Worm (Caenorhabditis elegans) whole organism, L4 larva: Measurements from ENCODE around the gene idpp-16.

Experiments used
- F10B5.3 ChIP-seq: sonication (generic microtip); optimal IDR thresholded peaks from 2 replicates; lab custom pipeline; 2016; ENCODE audit warnings: mild to moderate bottlenecking, missing genetic modification characterization, missing compliant biosample characterization
- R02D3.7 ChIP-seq: fragments of 150-350 bp; sonication (generic microtip); optimal IDR thresholded peaks from 3 replicates; lab custom pipeline; 2014; ENCODE audit warnings: missing biosample characterization, missing genetic modification characterization
- ZK546.5 ChIP-seq, 2 experiments: sonication (generic microtip); optimal IDR thresholded peaks; 2 replicates each; lab custom pipeline; 2017; ENCODE audit warnings: missing biosample characterization in 2 of 2, missing genetic modification characterization in 2 of 2
- ama-1 ChIP-seq: fragments of 150-350 bp; optimal IDR thresholded peaks from 2 replicates; lab custom pipeline; 2014; ENCODE audit warnings: inconsistent platforms, mixed read lengths
- ces-1 ChIP-seq: fragments of 150-350 bp; sonication (generic microtip); optimal IDR thresholded peaks from 4 replicates; lab custom pipeline; 2014; ENCODE audit warnings: missing biosample characterization, missing genetic modification reagents, missing genetic modification characterization
- dpl-1 ChIP-seq: fragments of 150-350 bp; optimal IDR thresholded peaks from 2 replicates; lab custom pipeline; 2014; ENCODE audit warnings: missing biosample characterization, missing genetic modification reagents, missing genetic modification characterization
- fos-1 ChIP-seq: fragments of 150-350 bp; optimal IDR thresholded peaks from 2 replicates; lab custom pipeline; 2014; ENCODE audit warnings: missing biosample characterization, missing genetic modification characterization
- lin-38 ChIP-seq: fragments of 200-800 bp; sonication (Bioruptor generic); IDR thresholded peaks from 2 replicates; pipeline ENCODE4 v1.3.6; 2022; ENCODE audit warnings: missing genetic modification reagents, missing genetic modification characterization, missing compliant biosample characterization
- lir-3 ChIP-seq: sonication (generic microtip); optimal IDR thresholded peaks from 2 replicates; lab custom pipeline; 2016; ENCODE audit warnings: mild to moderate bottlenecking, missing genetic modification characterization, missing compliant biosample characterization
- nhr-102 ChIP-seq: sonication (generic microtip); optimal IDR thresholded peaks from 2 replicates; lab custom pipeline; 2016; ENCODE audit warnings: mild to moderate bottlenecking, missing genetic modification characterization, moderate library complexity, missing compliant biosample characterization
- nhr-25 ChIP-seq: sonication (generic microtip); optimal IDR thresholded peaks from 2 replicates; lab custom pipeline; 2017; ENCODE audit warnings: missing genetic modification characterization, mild to moderate bottlenecking, missing compliant biosample characterization, antibody characterized with exemption, moderate library complexity, borderline replicate concordance; ENCODE audit not compliant: insufficient read depth
- spr-3 ChIP-seq: fragments of 200-800 bp; sonication (Bioruptor generic); optimal IDR thresholded peaks from 2 replicates; lab custom pipeline; 2018; ENCODE audit warnings: mild to moderate bottlenecking, missing genetic modification characterization, missing compliant biosample characterization
- zag-1 ChIP-seq: fragments of 150-350 bp; optimal IDR thresholded peaks from 2 replicates; lab custom pipeline; 2014; ENCODE audit warnings: missing biosample characterization, missing genetic modification characterization

DNA sequence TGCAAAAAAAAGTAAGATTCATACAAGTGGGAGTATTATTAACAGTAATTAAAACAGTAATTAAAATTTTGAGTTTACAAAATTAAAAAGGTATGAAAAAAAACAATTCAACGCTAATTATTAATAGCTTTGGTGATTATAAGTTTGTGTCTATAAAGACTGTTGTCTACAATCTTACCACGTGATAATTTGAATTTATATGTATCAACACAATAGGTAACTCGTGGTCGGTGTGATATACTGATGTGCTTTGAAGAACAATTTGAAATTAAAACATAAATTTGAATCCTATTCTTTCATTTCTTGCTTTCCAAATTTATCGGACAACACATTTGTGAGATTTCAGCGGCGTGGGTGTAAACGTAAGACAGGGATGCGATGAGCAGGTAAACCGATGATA lies 21.5 kb upstream of the idpp-16 start:
- TF ChIP-seq ZK546.5 (tag; optimal IDR thresholded peaks at IDR 0.05; lab: Kevin White, UChicago), result no peak
- TF ChIP-seq ama-1 (lab: Kevin White, UChicago), result no peak
- no peak for TF ChIP-seq lir-3 (tag; lab: Kevin White, UChicago)
- no peak for TF ChIP-seq fos-1 (tag; lab: Kevin White, UChicago)
- TF ChIP-seq ces-1, result no peak
- no peak for TF ChIP-seq dpl-1
- TF ChIP-seq zag-1 (tag; lab: Kevin White, UChicago), result no peak
- TF ChIP-seq lin-38 (GFP tag; lab: Robert Waterston, UW), result no peak
- TF ChIP-seq spr-3, result no peak
- TF ChIP-seq R02D3.7 (tag; lab: Kevin White, UChicago), result no peak
- no peak for TF ChIP-seq nhr-25
- no peak for TF ChIP-seq nhr-102 (tag; lab: Kevin White, UChicago)
- TF ChIP-seq F10B5.3 (tag; lab: Kevin White, UChicago), result no peak
